Fruit fly (Drosophila melanogaster) whole organism, embryonic: Measurements from ENCODE around the gene sicily.

Experiments used
- Bteb2 ChIP-seq: fragments of 200-800 bp; sonication (Bioruptor generic); optimal IDR thresholded peaks from 2 replicates; lab custom pipeline; 2016; ENCODE audit warnings: missing biosample characterization, missing genetic modification characterization
- CG10543 ChIP-seq: fragments of 200-800 bp; sonication (Bioruptor generic); optimal IDR thresholded peaks from 3 replicates; lab custom pipeline; 2017; ENCODE audit warnings: missing biosample characterization, mild to moderate bottlenecking, missing genetic modification characterization, moderate library complexity
- CG11093 ChIP-seq: fragments of 200-800 bp; sonication (Bioruptor generic); IDR thresholded peaks from 3 replicates; pipeline ENCODE4 v1.3.6; 2022; ENCODE audit warnings: missing biosample characterization, missing genetic modification characterization
- CG11560 ChIP-seq: fragments of 200-800 bp; sonication (Bioruptor generic); IDR thresholded peaks from 3 replicates; pipeline ENCODE4 v1.3.6; 2022; ENCODE audit warnings: missing biosample characterization, missing genetic modification characterization
- CG11723 ChIP-seq: fragments of 200-800 bp; sonication (Bioruptor generic); optimal IDR thresholded peaks from 2 replicates; lab custom pipeline; 2017; ENCODE audit warnings: missing biosample characterization, mild to moderate bottlenecking, missing genetic modification characterization
- CG14710 ChIP-seq: fragments of 200-800 bp; sonication (Bioruptor generic); optimal IDR thresholded peaks from 3 replicates; lab custom pipeline; 2019; ENCODE audit warnings: missing biosample characterization, mild to moderate bottlenecking, missing genetic modification characterization, moderate library complexity
- CG15696 ChIP-seq: fragments of 200-800 bp; sonication (Bioruptor generic); optimal IDR thresholded peaks from 2 replicates; lab custom pipeline; 2019; ENCODE audit warnings: missing biosample characterization, mild to moderate bottlenecking, missing genetic modification characterization, moderate library complexity
- CG16813 ChIP-seq: fragments of 200-800 bp; sonication (Bioruptor generic); IDR thresholded peaks from 3 replicates; pipeline ENCODE4 v1.3.6; 2022; ENCODE audit warnings: missing biosample characterization, missing genetic modification characterization; ENCODE audit not compliant: partially characterized antibody
- CG17568 ChIP-seq: fragments of 200-800 bp; sonication (Bioruptor generic); optimal IDR thresholded peaks from 2 replicates; lab custom pipeline; 2018; ENCODE audit warnings: missing biosample characterization, mild to moderate bottlenecking, missing genetic modification characterization, moderate library complexity
- CG17829 ChIP-seq: fragments of 200-800 bp; optimal IDR thresholded peaks from 2 replicates; lab custom pipeline; 2019; ENCODE audit warnings: missing biosample characterization, mild to moderate bottlenecking, missing genetic modification characterization, moderate library complexity
- CG18262 ChIP-seq: fragments of 200-800 bp; optimal IDR thresholded peaks from 3 replicates; lab custom pipeline; 2019; ENCODE audit warnings: missing biosample characterization, mild to moderate bottlenecking, missing genetic modification characterization, moderate library complexity
- CG2875 ChIP-seq: fragments of 200-800 bp; sonication (Bioruptor generic); optimal IDR thresholded peaks from 2 replicates; lab custom pipeline; 2017; ENCODE audit warnings: missing biosample characterization, mild to moderate bottlenecking, missing genetic modification characterization, missing genetic modification reagents
- CG34376 ChIP-seq: fragments of 200-800 bp; sonication (Bioruptor generic); optimal IDR thresholded peaks from 2 replicates; lab custom pipeline; 2018; ENCODE audit warnings: missing biosample characterization, mild to moderate bottlenecking, missing genetic modification characterization
- CG4424 ChIP-seq: fragments of 200-800 bp; sonication (Bioruptor generic); optimal IDR thresholded peaks from 3 replicates; lab custom pipeline; 2016; ENCODE audit warnings: missing biosample characterization, missing genetic modification characterization
- CG4730 ChIP-seq: fragments of 200-800 bp; sonication (Bioruptor generic); IDR thresholded peaks from 2 replicates; pipeline ENCODE4 v1.3.6; 2022; ENCODE audit warnings: missing biosample characterization, missing genetic modification characterization
- CG6175 ChIP-seq: fragments of 200-800 bp; sonication (Bioruptor generic); IDR thresholded peaks from 3 replicates; pipeline ENCODE4 v1.3.6; 2022; ENCODE audit warnings: missing biosample characterization, missing genetic modification characterization
- CG7357 ChIP-seq: fragments of 200-800 bp; sonication (Bioruptor generic); IDR thresholded peaks from 3 replicates; pipeline ENCODE4 v1.3.6; 2022; ENCODE audit warnings: missing biosample characterization, missing genetic modification characterization
- CG8944 ChIP-seq: fragments of 200-800 bp; sonication (Bioruptor generic); optimal IDR thresholded peaks from 3 replicates; lab custom pipeline; 2016; ENCODE audit warnings: missing biosample characterization, missing genetic modification characterization
- CG9817 ChIP-seq: fragments of 200-800 bp; sonication (Bioruptor generic); optimal IDR thresholded peaks from 2 replicates; lab custom pipeline; 2018; ENCODE audit warnings: missing biosample characterization, mild to moderate bottlenecking, missing genetic modification characterization, moderate library complexity
- CrebB ChIP-seq: fragments of 200-800 bp; sonication (Bioruptor generic); optimal IDR thresholded peaks from 3 replicates; lab custom pipeline; 2018; ENCODE audit warnings: missing biosample characterization, mild to moderate bottlenecking, missing genetic modification characterization
- Dfd ChIP-seq, 2 experiments: fragments of >200 bp; optimal IDR thresholded peaks; 2 replicates each; lab custom pipeline; 2017; ENCODE audit warnings: missing biosample characterization in 2 of 2, missing genetic modification characterization in 2 of 2
- Eip74EF ChIP-seq, 2 experiments: fragments of 200-800 bp in 1 of 2; fragments of >200 bp in 1 of 2; sonication (Bioruptor generic) in 1 of 2; optimal IDR thresholded peaks; 2 replicates each; lab custom pipeline; 2017 to 2019; ENCODE audit warnings: missing biosample characterization in 2 of 2, missing genetic modification characterization in 2 of 2, mild to moderate bottlenecking in 1 of 2, moderate library complexity in 1 of 2
- Fer1 ChIP-seq: fragments of 200-800 bp; sonication (Bioruptor generic); optimal IDR thresholded peaks from 2 replicates; lab custom pipeline; 2017; ENCODE audit warnings: missing biosample characterization, mild to moderate bottlenecking, missing genetic modification characterization
- Fer2 ChIP-seq: fragments of 200-800 bp; sonication (Bioruptor generic); optimal IDR thresholded peaks from 2 replicates; lab custom pipeline; 2018; ENCODE audit warnings: missing biosample characterization, mild to moderate bottlenecking, missing genetic modification characterization, moderate library complexity
- Gsc ChIP-seq: fragments of 200-800 bp; sonication (Bioruptor generic); IDR thresholded peaks from 2 replicates; pipeline ENCODE4 v1.3.6; 2022; ENCODE audit warnings: missing biosample characterization, missing genetic modification characterization
- H2.0 ChIP-seq: fragments of 200-800 bp; sonication (Bioruptor generic); IDR thresholded peaks from 2 replicates; pipeline ENCODE4 v1.3.6; 2022; ENCODE audit warnings: missing biosample characterization, missing genetic modification characterization
- HHEX ChIP-seq: fragments of 200-800 bp; sonication (Bioruptor generic); optimal IDR thresholded peaks from 3 replicates; lab custom pipeline; 2017; ENCODE audit warnings: missing biosample characterization, mild to moderate bottlenecking, missing genetic modification characterization, missing genetic modification reagents
- Hmx ChIP-seq: fragments of 200-800 bp; sonication (Bioruptor generic); optimal IDR thresholded peaks from 2 replicates; lab custom pipeline; 2016; ENCODE audit warnings: missing biosample characterization, missing genetic modification characterization
- NFAT ChIP-seq: fragments of 200-800 bp; sonication (Bioruptor generic); IDR thresholded peaks from 2 replicates; pipeline ENCODE4 v1.3.6; 2022; ENCODE audit warnings: missing biosample characterization, missing genetic modification characterization
- Sin3A ChIP-seq: fragments of >200 bp; optimal IDR thresholded peaks from 2 replicates; lab custom pipeline; 2018
- Sox100B ChIP-seq: fragments of 200-800 bp; sonication (Bioruptor generic); optimal IDR thresholded peaks from 3 replicates; lab custom pipeline; 2018; ENCODE audit warnings: missing biosample characterization, mild to moderate bottlenecking, missing genetic modification characterization
- Spps ChIP-seq: fragments of 200-800 bp; sonication (Bioruptor generic); optimal IDR thresholded peaks from 2 replicates; lab custom pipeline; 2018; ENCODE audit warnings: missing biosample characterization, mild to moderate bottlenecking, missing genetic modification characterization
- Ssrp ChIP-seq: fragments of 200-800 bp; sonication (Bioruptor generic); optimal IDR thresholded peaks from 2 replicates; lab custom pipeline; 2018; ENCODE audit warnings: missing biosample characterization, mild to moderate bottlenecking, missing genetic modification characterization, moderate library complexity
- Taf1 ChIP-seq: fragments of 200-800 bp; sonication (Bioruptor generic); IDR thresholded peaks from 2 replicates; pipeline ENCODE4 v1.3.6; 2022; ENCODE audit warnings: missing biosample characterization, missing genetic modification characterization
- Trl ChIP-seq, 3 experiments: fragments of >200 bp in 2 of 3; fragments of 200-800 bp in 1 of 3; sonication (Bioruptor generic) in 1 of 3; optimal IDR thresholded peaks; 2 replicates in 1 of 3; 3 replicates in 2 of 3; lab custom pipeline; 2016 to 2017; ENCODE audit warnings: missing biosample characterization in 1 of 3, missing genetic modification characterization in 1 of 3
- ase ChIP-seq: fragments of 200-800 bp; sonication (Bioruptor generic); IDR thresholded peaks from 3 replicates; pipeline ENCODE4 v1.3.6; 2022; ENCODE audit warnings: missing biosample characterization, missing genetic modification characterization
- ash1 ChIP-seq: fragments of 200-800 bp; sonication (Bioruptor generic); optimal IDR thresholded peaks from 2 replicates; lab custom pipeline; 2018; ENCODE audit warnings: missing biosample characterization, mild to moderate bottlenecking, missing genetic modification characterization
- cas ChIP-seq: fragments of 200-800 bp; sonication (Bioruptor generic); IDR thresholded peaks from 2 replicates; pipeline ENCODE4 v1.3.6; 2022; ENCODE audit warnings: missing biosample characterization, missing genetic modification characterization
- chinmo ChIP-seq: fragments of 200-800 bp; sonication (Bioruptor generic); IDR thresholded peaks from 4 replicates; pipeline ENCODE4 v1.3.6; 2022; ENCODE audit warnings: missing biosample characterization, missing genetic modification characterization; ENCODE audit not compliant: partially characterized antibody
- chm ChIP-seq: fragments of 200-800 bp; sonication (Bioruptor generic); IDR thresholded peaks from 2 replicates; pipeline ENCODE4 v1.3.6; 2022; ENCODE audit warnings: missing biosample characterization, missing genetic modification characterization
- dm ChIP-seq: fragments of 200-800 bp; sonication (Bioruptor generic); optimal IDR thresholded peaks from 3 replicates; lab custom pipeline; 2016; ENCODE audit warnings: missing biosample characterization, missing genetic modification characterization
- gsb-n ChIP-seq: fragments of 200-800 bp; sonication (Bioruptor generic); optimal IDR thresholded peaks from 3 replicates; lab custom pipeline; 2018; ENCODE audit warnings: missing biosample characterization, mild to moderate bottlenecking, missing genetic modification characterization
- kah ChIP-seq: fragments of 200-800 bp; sonication (Bioruptor generic); optimal IDR thresholded peaks from 2 replicates; lab custom pipeline; 2018; ENCODE audit warnings: missing biosample characterization, mild to moderate bottlenecking, missing genetic modification characterization
- so ChIP-seq: fragments of 200-800 bp; sonication (Bioruptor generic); IDR thresholded peaks from 3 replicates; pipeline ENCODE4 v1.3.6; 2022; ENCODE audit warnings: missing biosample characterization, missing genetic modification characterization
- stc ChIP-seq: fragments of 200-800 bp; sonication (Bioruptor generic); IDR thresholded peaks from 2 replicates; pipeline ENCODE4 v1.3.6; 2022; ENCODE audit warnings: missing biosample characterization, missing genetic modification characterization
- tap ChIP-seq: fragments of 200-800 bp; optimal IDR thresholded peaks from 3 replicates; lab custom pipeline; 2019; ENCODE audit warnings: missing biosample characterization, mild to moderate bottlenecking, missing genetic modification characterization, moderate library complexity
- ttk ChIP-seq: fragments of 200-800 bp; sonication (Bioruptor generic); IDR thresholded peaks from 2 replicates; pipeline ENCODE4 v2.1.2; 2022; ENCODE audit warnings: missing biosample characterization, missing genetic modification characterization
- vnd ChIP-seq: fragments of 200-800 bp; sonication (Bioruptor generic); IDR thresholded peaks from 3 replicates; pipeline ENCODE4 v1.3.6; 2022; ENCODE audit warnings: missing biosample characterization, missing genetic modification characterization; ENCODE audit not compliant: partially characterized antibody
- vvl ChIP-seq: fragments of 200-800 bp; sonication (Bioruptor generic); IDR thresholded peaks from 2 replicates; pipeline ENCODE4 v1.3.6; 2022; ENCODE audit warnings: missing biosample characterization, missing genetic modification characterization
- zen ChIP-seq: fragments of 200-800 bp; sonication (Bioruptor generic); optimal IDR thresholded peaks from 3 replicates; lab custom pipeline; 2018; ENCODE audit warnings: missing biosample characterization, mild to moderate bottlenecking, missing genetic modification characterization, moderate library complexity

sicily gene

DNA sequence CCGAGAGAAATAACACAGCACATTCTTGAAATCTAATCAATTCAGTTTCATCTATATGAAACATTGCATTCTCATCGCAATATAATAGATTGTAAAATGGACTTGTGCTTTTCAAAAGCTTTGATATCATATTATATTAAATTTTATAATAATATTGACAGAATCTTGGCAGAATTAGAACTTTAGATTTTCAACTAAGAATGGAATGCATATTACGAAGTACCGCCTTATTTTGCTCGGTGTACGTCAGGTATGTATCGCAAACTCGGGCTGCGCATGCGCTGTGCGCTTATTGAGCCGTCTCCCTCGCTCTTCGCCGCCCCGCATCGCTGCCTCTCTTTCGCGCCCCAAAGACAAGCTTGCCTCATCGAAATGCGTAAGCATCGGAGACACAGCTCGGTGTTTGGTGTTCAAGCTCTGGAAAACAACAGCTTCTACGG is 23.6 kb downstream of the sicily start (continued):
- TF ChIP-seq stc (peak; percentile 88), dm (GFP tag; lab: Kevin White, UChicago) (no peak), CG18262 (peak; percentile 96), H2.0 (GFP tag; lab: Robert Waterston, UW) (peak; percentile 76), CG14710 (tag; lab: Kevin White, UChicago) (peak; percentile 92), Gsc (GFP tag; lab: Robert Waterston, UW) (peak; percentile 61), Eip74EF (GFP tag; optimal IDR thresholded peaks at IDR 0.05; lab: Kevin White, UChicago) (peak in 1 of 2 experiments; percentile 89), CG16813 (GFP tag; lab: Robert Waterston, UW) (no peak), Spps (tag; lab: Kevin White, UChicago) (peak; percentile 80), NFAT (GFP tag; lab: Robert Waterston, UW) (peak; percentile 59), CG17568 (peak; percentile 75), so (GFP tag; lab: Robert Waterston, UW) (peak; percentile 90), gsb-n (tag; lab: Kevin White, UChicago) (peak; percentile 85), CG15696 (peak; percentile 93), CG34376 (peak; percentile 81), HHEX (GFP tag; lab: Kevin White, UChicago) (peak; percentile 86), Ssrp (tag; lab: Kevin White, UChicago) (peak; percentile 93), CG9817 (tag; lab: Kevin White, UChicago) (peak; percentile 86), Fer1 (GFP tag; lab: Kevin White, UChicago) (peak; percentile 89), CG2875 (GFP tag; lab: Kevin White, UChicago) (peak; percentile 82), CG4730 (GFP tag; lab: Robert Waterston, UW) (peak; percentile 59), ash1 (no peak), Trl (optimal IDR thresholded peaks at IDR 0.05; lab: Kevin White, UChicago) (no peak), Trl (GFP tag; optimal IDR thresholded peaks at IDR 0.05; lab: Kevin White, UChicago) (no peak), Sin3A (lab: Kevin White, UChicago) (no peak), tap (peak; percentile 91), Bteb2 (GFP tag; lab: Kevin White, UChicago) (no peak), Hmx (no peak), ase (GFP tag; lab: Robert Waterston, UW) (no peak; the same call in none of the 3 replicates), CG8944 (GFP tag; lab: Kevin White, UChicago) (no peak), Fer2 (tag; lab: Kevin White, UChicago) (peak; percentile 80), CG7357 (peak; percentile 87), CG6175 (peak; percentile 92), zen (tag; lab: Kevin White, UChicago) (peak; percentile 93), CG17829 (tag; lab: Kevin White, UChicago) (peak; percentile 95), CG11723 (peak; percentile 79), CG11560 (tag; lab: Robert Waterston, UW) (peak; percentile 71; the same call in 2 of the 3 replicates), CG4424 (peak; percentile 85), kah (GFP tag; lab: Kevin White, UChicago) (peak; percentile 79), vnd (GFP tag; lab: Robert Waterston, UW) (no peak), Sox100B (GFP tag; lab: Kevin White, UChicago) (peak; percentile 94), chm (GFP tag; lab: Robert Waterston, UW) (no peak), chinmo (GFP tag; lab: Robert Waterston, UW) (peak; percentile 86), ttk (peak; percentile 84), vvl (peak; percentile 89), cas (peak; percentile 64; the same call in 1 of the 2 replicates), Dfd (GFP tag; optimal IDR thresholded peaks at IDR 0.05; lab: Kevin White, UChicago) (no peak), CG10543 (GFP tag; lab: Kevin White, UChicago) (peak; percentile 94), Taf1 (peak; percentile 59; the same call in 1 of the 2 replicates), CG11093 (GFP tag; lab: Robert Waterston, UW) (peak; percentile 87), CrebB (tag; lab: Kevin White, UChicago) (peak; percentile 63)
